Worm (Caenorhabditis elegans): ENCODE measurements around the gene F10D7.11.

The F10D7.11 gene

ce11 chrX:17327226-17327625 lies 35.4 kb upstream of the F10D7.11 start:
- TF ChIP-seq R02D3.7 (tag; optimal IDR thresholded peaks at IDR 0.05) (no peak), nhr-23 (tag; optimal IDR thresholded peaks at IDR 0.05) (no peak)

ce11 chrX:17329075-17329474 lies 33.6 kb upstream of the F10D7.11 start:
- TF ChIP-seq fos-1 (tag; optimal IDR thresholded peaks at IDR 0.05) (peak; percentile 82), F13H6.1 (tag; optimal IDR thresholded peaks at IDR 0.05) (no peak)

ce11 chrX:17330574-17330973 lies 32.1 kb upstream of the F10D7.11 start:
- TF ChIP-seq mbf-1 (tag; optimal IDR thresholded peaks at IDR 0.05) (no peak), lin-39 (tag; optimal IDR thresholded peaks at IDR 0.05) (no peak), ZK546.5 (tag; optimal IDR thresholded peaks at IDR 0.05) (no peak), nhr-12 (tag; optimal IDR thresholded peaks at IDR 0.05) (no peak), alr-1 (tag; optimal IDR thresholded peaks at IDR 0.05) (no peak), nhr-77 (tag; optimal IDR thresholded peaks at IDR 0.05) (no peak), ztf-11 (tag; optimal IDR thresholded peaks at IDR 0.05) (no peak), fos-1 (tag; optimal IDR thresholded peaks at IDR 0.05) (no peak), nhr-6 (tag; optimal IDR thresholded peaks at IDR 0.05) (no peak), mdl-1 (tag; optimal IDR thresholded peaks at IDR 0.05) (no peak), nhr-237 (tag; optimal IDR thresholded peaks at IDR 0.05) (no peak), snpc-4 (tag; optimal IDR thresholded peaks at IDR 0.05) (no peak), ceh-16 (tag; optimal IDR thresholded peaks at IDR 0.05) (no peak), skn-1 (tag; optimal IDR thresholded peaks at IDR 0.05) (no peak), nhr-21 (tag; optimal IDR thresholded peaks at IDR 0.05) (no peak), blmp-1 (tag; optimal IDR thresholded peaks at IDR 0.05; ENCODE audit: insufficient read depth) (no peak), unc-39 (tag; optimal IDR thresholded peaks at IDR 0.05) (no peak), aly-2 (tag; optimal IDR thresholded peaks at IDR 0.05) (no peak), nhr-23 (tag; optimal IDR thresholded peaks at IDR 0.05) (no peak), mab-5 (tag; optimal IDR thresholded peaks at IDR 0.05) (no peak)

- TF ChIP-seq blmp-1 (tag; optimal IDR thresholded peaks at IDR 0.05; ENCODE audit: insufficient read depth) (no peak), unc-62 (GFP tag; optimal IDR thresholded peaks at IDR 0.05) (no peak), mab-5 (tag; optimal IDR thresholded peaks at IDR 0.05) (no peak), nhr-6 (tag; optimal IDR thresholded peaks at IDR 0.05) (no peak), nhr-77 (tag; optimal IDR thresholded peaks at IDR 0.05) (no peak)
Measured at ce11 chrX:17333752-17334151, 28.9 kb upstream of the F10D7.11 start, which contains the start of gene C53C11.5. Gene C53C11.5 (plus strand): TSS chrX:17334052.

- TF ChIP-seq ZK546.5 (tag; optimal IDR thresholded peaks at IDR 0.05) (no peak), fos-1 (tag; optimal IDR thresholded peaks at IDR 0.05) (peak; percentile 74)
Measured at ce11 chrX:17336354-17336753, 26.3 kb upstream of the F10D7.11 start, which contains the start of gene C53C11.2. Gene C53C11.2 (plus strand): TSS chrX:17336637.

- TF ChIP-seq sem-4 (tag; optimal IDR thresholded peaks at IDR 0.05) (no peak), nhr-129 (tag; optimal IDR thresholded peaks at IDR 0.05) (peak; percentile 56)
Measured at ce11 chrX:17338944-17339343, 23.7 kb upstream of the F10D7.11 start.

ce11 chrX:17340484-17340883 lies 22.1 kb upstream of the F10D7.11 start, which contains the start of gene C53C11.1:
Gene C53C11.1 (plus strand): TSS chrX:17340784.
- no peak for TF ChIP-seq sem-4 (tag; optimal IDR thresholded peaks at IDR 0.05)

- no peak for TF ChIP-seq R02D3.7 (tag; optimal IDR thresholded peaks at IDR 0.05)
- no peak for TF ChIP-seq egl-27 (tag; optimal IDR thresholded peaks at IDR 0.05)
- TF ChIP-seq ZK546.5 (tag; optimal IDR thresholded peaks at IDR 0.05), result no peak
- no peak for TF ChIP-seq nhr-23 (tag; optimal IDR thresholded peaks at IDR 0.05)
- TF ChIP-seq mbf-1 (tag; optimal IDR thresholded peaks at IDR 0.05), result no peak
- no peak for TF ChIP-seq ztf-11 (tag; optimal IDR thresholded peaks at IDR 0.05)
- no peak for TF ChIP-seq nhr-6 (tag; optimal IDR thresholded peaks at IDR 0.05)
- TF ChIP-seq alr-1 (tag; optimal IDR thresholded peaks at IDR 0.05), result no peak
- TF ChIP-seq ztf-4 (tag; optimal IDR thresholded peaks at IDR 0.05), result no peak
- no peak for TF ChIP-seq ztf-1 (GFP tag; conservative IDR thresholded peaks at IDR 0.05)
- no peak for TF ChIP-seq nhr-10 (tag; optimal IDR thresholded peaks at IDR 0.05)
- no peak for TF ChIP-seq sem-4 (tag; optimal IDR thresholded peaks at IDR 0.05)
- TF ChIP-seq aly-2 (tag; optimal IDR thresholded peaks at IDR 0.05), result no peak
- no peak for TF ChIP-seq nhr-21 (tag; optimal IDR thresholded peaks at IDR 0.05)
- TF ChIP-seq nhr-12 (tag; optimal IDR thresholded peaks at IDR 0.05), result no peak
- TF ChIP-seq lsy-2 (tag; optimal IDR thresholded peaks at IDR 0.05), result no peak
- TF ChIP-seq ama-1 (optimal IDR thresholded peaks at IDR 0.05), result no peak
- TF ChIP-seq crh-2 (tag; optimal IDR thresholded peaks at IDR 0.05), result no peak
- TF ChIP-seq ceh-16 (tag; optimal IDR thresholded peaks at IDR 0.05), result no peak
Measured at ce11 chrX:17349411-17349810, 13.2 kb upstream of the F10D7.11 start.
